Worm (Caenorhabditis elegans): ENCODE measurements around the gene Y39A1A.24.

- TF ChIP-seq ceh-22 (tag; optimal IDR thresholded peaks at IDR 0.05): no peak
- no peak for TF ChIP-seq rnt-1 (tag; optimal IDR thresholded peaks at IDR 0.05)
- TF ChIP-seq unc-86 (tag; optimal IDR thresholded peaks at IDR 0.05): no peak
- TF ChIP-seq ama-1 (optimal IDR thresholded peaks at IDR 0.05): no peak
- TF ChIP-seq ceh-6 (GFP tag; optimal IDR thresholded peaks at IDR 0.05): no peak
- no peak for TF ChIP-seq madf-2 (tag; optimal IDR thresholded peaks at IDR 0.05)
Observed at ce11 chrIII:10654718-10655117, 42.3 kb downstream of the Y39A1A.24 start, which contains the start of gene cnt-2.

Measured in whole organism, late embryonic.